Worm (Caenorhabditis elegans) whole organism, L3 larva: ENCODE results near the gene fkh-7.

Experiments used
- R02D3.7 ChIP-seq: fragments of 150-350 bp; optimal IDR thresholded peaks from 2 replicates; lab custom pipeline; 2014; ENCODE audit warnings: missing biosample characterization, missing genetic modification characterization
- ZK546.5 ChIP-seq: sonication (generic microtip); optimal IDR thresholded peaks from 2 replicates; lab custom pipeline; 2017; ENCODE audit warnings: missing biosample characterization, missing genetic modification characterization
- ama-1 ChIP-seq: fragments of 150-350 bp; optimal IDR thresholded peaks from 2 replicates; lab custom pipeline; 2018
- ceh-16 ChIP-seq: sonication (generic microtip); optimal IDR thresholded peaks from 2 replicates; lab custom pipeline; 2017; ENCODE audit warnings: missing biosample characterization, missing genetic modification characterization
- ceh-9 ChIP-seq: sonication (generic microtip); optimal IDR thresholded peaks from 2 replicates; lab custom pipeline; 2018; ENCODE audit warnings: missing biosample characterization, missing genetic modification characterization
- daf-12 ChIP-seq: fragments of 150-350 bp; optimal IDR thresholded peaks from 2 replicates; lab custom pipeline; 2014; ENCODE audit warnings: missing biosample characterization, missing genetic modification reagents, missing genetic modification characterization
- egl-27 ChIP-seq: sonication (generic microtip); optimal IDR thresholded peaks from 4 replicates; lab custom pipeline; 2017; ENCODE audit warnings: missing biosample characterization, missing genetic modification reagents, missing genetic modification characterization
- egl-5 ChIP-seq: fragments of 150-350 bp; optimal IDR thresholded peaks from 2 replicates; lab custom pipeline; 2017; ENCODE audit warnings: missing biosample characterization, missing genetic modification reagents, missing genetic modification characterization, inconsistent platforms
- elt-1 ChIP-seq: fragments of 150-350 bp; optimal IDR thresholded peaks from 2 replicates; lab custom pipeline; 2014; ENCODE audit warnings: missing biosample characterization, missing genetic modification characterization
- elt-2 ChIP-seq: sonication (generic microtip); optimal IDR thresholded peaks from 2 replicates; lab custom pipeline; 2016; ENCODE audit warnings: missing genetic modification reagents, mild to moderate bottlenecking, missing genetic modification characterization, missing compliant biosample characterization
- elt-3 ChIP-seq, 3 experiments: fragments of 150-350 bp in 1 of 3; sonication (generic microtip) in 2 of 3; optimal IDR thresholded peaks; 2 replicates in 2 of 3; 4 replicates in 1 of 3; lab custom pipeline; 2014 to 2017; ENCODE audit warnings: missing biosample characterization in 3 of 3, missing genetic modification characterization in 3 of 3
- eor-1 ChIP-seq, 2 experiments: fragments of 150-350 bp; optimal IDR thresholded peaks; 2 replicates each; lab custom pipeline; 2014 to 2018; ENCODE audit warnings: missing biosample characterization in 2 of 2, missing genetic modification characterization in 2 of 2
- fkh-2 ChIP-seq: fragments of 150-350 bp; optimal IDR thresholded peaks from 2 replicates; lab custom pipeline; 2014; ENCODE audit warnings: missing biosample characterization, missing genetic modification reagents, missing genetic modification characterization
- fos-1 ChIP-seq: fragments of 150-350 bp; optimal IDR thresholded peaks from 2 replicates; lab custom pipeline; 2014; ENCODE audit warnings: missing biosample characterization, missing genetic modification characterization
- hmg-11 ChIP-seq: sonication (generic microtip); optimal IDR thresholded peaks from 2 replicates; lab custom pipeline; 2016; ENCODE audit warnings: missing genetic modification characterization, missing compliant biosample characterization
- jun-1 ChIP-seq: fragments of 150-350 bp; optimal IDR thresholded peaks from 2 replicates; lab custom pipeline; 2014; ENCODE audit warnings: missing biosample characterization, missing genetic modification reagents, missing genetic modification characterization
- lin-15B ChIP-seq: fragments of 150-350 bp; optimal IDR thresholded peaks from 2 replicates; lab custom pipeline; 2014; ENCODE audit warnings: missing biosample characterization, missing genetic modification characterization
- lin-39 ChIP-seq: fragments of 150-350 bp; optimal IDR thresholded peaks from 2 replicates; lab custom pipeline; 2018; ENCODE audit warnings: missing biosample characterization, missing genetic modification reagents, missing genetic modification characterization
- lsy-12 ChIP-seq: sonication (generic microtip); optimal IDR thresholded peaks from 2 replicates; lab custom pipeline; 2016; ENCODE audit warnings: mild to moderate bottlenecking, missing genetic modification characterization, missing compliant biosample characterization
- nfya-1 ChIP-seq: sonication (generic microtip); optimal IDR thresholded peaks from 2 replicates; lab custom pipeline; 2017; ENCODE audit warnings: missing genetic modification characterization, mild to moderate bottlenecking, missing compliant biosample characterization, antibody characterized with exemption, moderate library complexity; ENCODE audit not compliant: insufficient read depth
- nhr-11 ChIP-seq: fragments of 150-350 bp; optimal IDR thresholded peaks from 2 replicates; lab custom pipeline; 2014; ENCODE audit warnings: missing biosample characterization, missing genetic modification characterization
- nhr-12 ChIP-seq: fragments of 150-350 bp; optimal IDR thresholded peaks from 2 replicates; lab custom pipeline; 2014; ENCODE audit warnings: missing biosample characterization, missing genetic modification characterization
- nhr-25 ChIP-seq: sonication (generic microtip); optimal IDR thresholded peaks from 2 replicates; lab custom pipeline; 2017; ENCODE audit warnings: missing biosample characterization, missing genetic modification characterization
- nhr-43 ChIP-seq: sonication (generic microtip); optimal IDR thresholded peaks from 2 replicates; lab custom pipeline; 2016; ENCODE audit warnings: mild to moderate bottlenecking, missing genetic modification characterization, missing compliant biosample characterization; ENCODE audit not compliant: poor library complexity, severe bottlenecking
- nhr-67 ChIP-seq: fragments of 150-350 bp; optimal IDR thresholded peaks from 2 replicates; lab custom pipeline; 2014; ENCODE audit warnings: missing biosample characterization, missing genetic modification characterization
- pha-4 ChIP-seq: fragments of 150-350 bp; optimal IDR thresholded peaks from 2 replicates; lab custom pipeline; 2014; ENCODE audit warnings: missing biosample characterization, missing genetic modification reagents, missing genetic modification characterization
- pqm-1 ChIP-seq: fragments of 150-350 bp; optimal IDR thresholded peaks from 2 replicates; lab custom pipeline; 2017; ENCODE audit warnings: missing biosample characterization, missing genetic modification characterization, inconsistent platforms
- sea-2 ChIP-seq: fragments of 150-350 bp; sonication (generic microtip); optimal IDR thresholded peaks from 4 replicates; lab custom pipeline; 2014; ENCODE audit warnings: missing biosample characterization, missing genetic modification reagents, missing genetic modification characterization
- skn-1 ChIP-seq: fragments of 150-350 bp; optimal IDR thresholded peaks from 2 replicates; lab custom pipeline; 2014; ENCODE audit warnings: missing biosample characterization, missing genetic modification characterization
- snpc-4 ChIP-seq: fragments of 150-350 bp; optimal IDR thresholded peaks from 2 replicates; lab custom pipeline; 2014; ENCODE audit warnings: missing biosample characterization, missing genetic modification characterization
- tbx-2 ChIP-seq: sonication (generic microtip); optimal IDR thresholded peaks from 2 replicates; lab custom pipeline; 2016; ENCODE audit warnings: mild to moderate bottlenecking, missing genetic modification characterization, missing compliant biosample characterization
- unc-39 ChIP-seq: sonication (generic microtip); optimal IDR thresholded peaks from 4 replicates; lab custom pipeline; 2017; ENCODE audit warnings: missing biosample characterization, missing genetic modification characterization
- unc-62 ChIP-seq: fragments of 150-350 bp; sonication (generic microtip); optimal IDR thresholded peaks from 4 replicates; lab custom pipeline; 2014; ENCODE audit warnings: missing biosample characterization, missing genetic modification reagents, missing genetic modification characterization
- zag-1 ChIP-seq: fragments of 150-350 bp; optimal IDR thresholded peaks from 2 replicates; lab custom pipeline; 2014; ENCODE audit warnings: missing biosample characterization, missing genetic modification characterization
- ztf-11 ChIP-seq: fragments of 150-350 bp; optimal IDR thresholded peaks from 2 replicates; lab custom pipeline; 2014; ENCODE audit warnings: missing biosample characterization, missing genetic modification characterization

fkh-7 gene

ce11 chrIV:5635551-5635950, 51.1 kb downstream of the fkh-7 start, which contains the start of gene srd-13:
srd-13 (minus strand) TSS chrIV:5635651.
- TF ChIP-seq lsy-12 (tag; lab: Kevin White, UChicago) (no peak), fos-1 (tag; lab: Kevin White, UChicago) (no peak), zag-1 (no peak), lin-15B (no peak), hmg-11 (tag; lab: Kevin White, UChicago) (no peak), daf-12 (tag; lab: Kevin White, UChicago) (no peak), ztf-11 (no peak), snpc-4 (tag; lab: Kevin White, UChicago) (no peak), egl-5 (tag; lab: Kevin White, UChicago) (no peak), ZK546.5 (tag; lab: Kevin White, UChicago) (no peak), elt-3 (tag; optimal IDR thresholded peaks at IDR 0.05; lab: Kevin White, UChicago) (no peak)

- TF ChIP-seq elt-1 (no peak), eor-1 (tag; optimal IDR thresholded peaks at IDR 0.05; lab: Kevin White, UChicago) (no peak), egl-27 (tag; lab: Kevin White, UChicago) (no peak), R02D3.7 (no peak), nhr-12 (tag; lab: Kevin White, UChicago) (no peak), lin-39 (no peak), nhr-11 (tag; lab: Kevin White, UChicago) (no peak), ceh-16 (no peak), nhr-67 (tag; lab: Kevin White, UChicago) (no peak), nfya-1 (tag; lab: Kevin White, UChicago) (no peak), nhr-25 (tag; lab: Kevin White, UChicago) (no peak), unc-62 (no peak), fkh-2 (no peak), pha-4 (tag; lab: Kevin White, UChicago) (no peak), jun-1 (no peak), lin-15B (no peak), hmg-11 (tag; lab: Kevin White, UChicago) (no peak), nhr-43 (tag; lab: Kevin White, UChicago) (no peak)
- TF ChIP-seq, all 47 proteins: peak for 0
Observed at ce11 chrIV:5645514-5646052, 61.1 kb downstream of the fkh-7 start, which contains the start of the genes srd-8 and B0547.2. srd-8 (minus strand) TSS chrIV:5645614. B0547.2 (plus strand) TSS chrIV:5646002.

- TF ChIP-seq sea-2 = no peak
- TF ChIP-seq zag-1 = no peak
- peak; percentile 90 for TF ChIP-seq R02D3.7
- TF ChIP-seq nfya-1 (tag; lab: Kevin White, UChicago) = peak; percentile 15
- TF ChIP-seq fkh-2 = no peak
- TF ChIP-seq lin-15B = peak; percentile 20
- TF ChIP-seq unc-39 (tag; lab: Kevin White, UChicago) = no peak
- no peak for TF ChIP-seq lsy-12 (tag; lab: Kevin White, UChicago)
- TF ChIP-seq ZK546.5 (tag; lab: Kevin White, UChicago) = no peak
- TF ChIP-seq pha-4 (tag; lab: Kevin White, UChicago) = peak; percentile 56
Observed at ce11 chrIV:5649073-5649583, 64.6 kb downstream of the fkh-7 start, which contains the start of gene csn-5. csn-5 (plus strand) TSS chrIV:5649533.

ce11 chrIV:5650761-5651332, 66.4 kb downstream of the fkh-7 start:
- TF ChIP-seq lsy-12 (tag; lab: Kevin White, UChicago) (no peak), nhr-43 (tag; lab: Kevin White, UChicago) (peak; percentile 11)

- TF ChIP-seq ceh-16 (no peak), elt-2 (tag; lab: Kevin White, UChicago) (peak; percentile 63), ama-1 (lab: Kevin White, UChicago) (peak; percentile 8), pqm-1 (tag; lab: Kevin White, UChicago) (peak; percentile 50), skn-1 (tag; lab: Kevin White, UChicago) (no peak), zag-1 (no peak), tbx-2 (no peak), snpc-4 (tag; lab: Kevin White, UChicago) (no peak), nhr-67 (tag; lab: Kevin White, UChicago) (no peak), ceh-9 (tag; lab: Kevin White, UChicago) (no peak), sea-2 (no peak), daf-12 (tag; lab: Kevin White, UChicago) (no peak)
Observed at ce11 chrIV:5652811-5653483, 68.5 kb downstream of the fkh-7 start.
